Fruit fly (Drosophila melanogaster): ENCODE measurements around the gene EloB.
A peak's percentile ranks its signal among the peaks of the same experiment; 100 is the strongest.

DNA sequence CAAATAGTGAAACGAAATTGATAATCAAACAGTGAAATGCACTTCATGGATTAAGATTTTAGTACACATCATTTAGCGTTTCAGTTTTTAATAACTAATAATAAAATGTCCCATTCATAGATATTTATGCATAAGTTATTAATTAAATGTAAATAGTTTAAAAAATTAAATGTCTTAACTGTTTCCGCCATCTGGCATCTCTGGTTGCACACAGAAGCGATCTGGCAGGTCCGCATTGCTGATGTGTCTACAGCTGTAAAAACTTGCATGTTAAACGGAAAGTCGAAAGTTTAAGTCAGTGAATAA, 8.8 kb upstream of the EloB start, which contains the start of gene Srp72:
- TF ChIP-seq EcR (GFP tag; optimal IDR thresholded peaks at IDR 0.05) (no peak), CG17806 (tag; optimal IDR thresholded peaks at IDR 0.05) (peak; percentile 54), CG14655 (GFP tag; optimal IDR thresholded peaks at IDR 0.05) (no peak), gl (tag; optimal IDR thresholded peaks at IDR 0.05) (no peak), CG9948 (tag; optimal IDR thresholded peaks at IDR 0.05) (peak; percentile 10), rn (GFP tag; IDR thresholded peaks at IDR 0.05) (no peak), fd96Ca (GFP tag; IDR thresholded peaks at IDR 0.05) (no peak), CG13204 (GFP tag; optimal IDR thresholded peaks at IDR 0.05) (no peak), Pif1B (GFP tag; optimal IDR thresholded peaks at IDR 0.05) (no peak)
